Fruit fly (Drosophila melanogaster) whole organism, embryonic: ENCODE measurements around the gene Art4.

Experiments used
- Ada2b ChIP-seq: fragments of 200-800 bp; sonication (Bioruptor generic); IDR thresholded peaks from 2 replicates; pipeline ENCODE4 v1.3.6; 2022; ENCODE audit warnings: missing biosample characterization, missing genetic modification characterization
- CG10209 ChIP-seq: fragments of 200-800 bp; sonication (Bioruptor generic); optimal IDR thresholded peaks from 3 replicates; lab custom pipeline; 2017; ENCODE audit warnings: missing biosample characterization, mild to moderate bottlenecking, missing genetic modification characterization, missing genetic modification reagents
- CG11456 ChIP-seq: fragments of 200-800 bp; sonication (Bioruptor generic); IDR thresholded peaks from 3 replicates; pipeline ENCODE4 v1.3.6; 2022; ENCODE audit warnings: missing biosample characterization, missing genetic modification characterization
- CG12391 ChIP-seq: fragments of 200-800 bp; sonication (Bioruptor generic); optimal IDR thresholded peaks from 3 replicates; lab custom pipeline; 2018; ENCODE audit warnings: missing biosample characterization, mild to moderate bottlenecking, missing genetic modification characterization, moderate library complexity
- CG13424 ChIP-seq: fragments of 200-800 bp; sonication (Bioruptor generic); optimal IDR thresholded peaks from 2 replicates; lab custom pipeline; 2019; ENCODE audit warnings: missing biosample characterization, mild to moderate bottlenecking, missing genetic modification characterization, moderate library complexity
- CG14050 ChIP-seq: fragments of 200-800 bp; sonication (Bioruptor generic); IDR thresholded peaks from 3 replicates; pipeline ENCODE4 v1.3.6; 2022; ENCODE audit warnings: missing biosample characterization, missing genetic modification characterization
- CG18476 ChIP-seq: fragments of 200-800 bp; sonication (Bioruptor generic); optimal IDR thresholded peaks from 2 replicates; lab custom pipeline; 2016; ENCODE audit warnings: missing biosample characterization, mild to moderate bottlenecking, missing genetic modification characterization
- CG18599 ChIP-seq: fragments of 200-800 bp; sonication (Bioruptor generic); optimal IDR thresholded peaks from 3 replicates; lab custom pipeline; 2017; ENCODE audit warnings: missing biosample characterization, missing genetic modification characterization, mild to moderate bottlenecking, moderate library complexity, missing genetic modification reagents
- CG2678 ChIP-seq: fragments of 200-800 bp; sonication (Bioruptor generic); optimal IDR thresholded peaks from 3 replicates; lab custom pipeline; 2019; ENCODE audit warnings: missing biosample characterization, mild to moderate bottlenecking, missing genetic modification characterization, moderate library complexity
- CG30403 ChIP-seq: fragments of 200-800 bp; sonication (Bioruptor generic); optimal IDR thresholded peaks from 3 replicates; lab custom pipeline; 2016; ENCODE audit warnings: missing biosample characterization, missing genetic modification characterization
- CG31441 ChIP-seq: fragments of 200-800 bp; sonication (Bioruptor generic); IDR thresholded peaks from 2 replicates; pipeline ENCODE4 v1.3.6; 2022; ENCODE audit warnings: missing biosample characterization, missing genetic modification characterization
- CG3163 ChIP-seq: fragments of 200-800 bp; sonication (Bioruptor generic); optimal IDR thresholded peaks from 3 replicates; lab custom pipeline; 2016; ENCODE audit warnings: missing biosample characterization, missing genetic modification characterization
- CG4820 ChIP-seq: fragments of 200-800 bp; sonication (Bioruptor generic); optimal IDR thresholded peaks from 3 replicates; lab custom pipeline; 2016; ENCODE audit warnings: missing biosample characterization, missing genetic modification characterization
- CG6854 ChIP-seq: fragments of 200-800 bp; sonication (Bioruptor generic); optimal IDR thresholded peaks from 3 replicates; lab custom pipeline; 2017; ENCODE audit warnings: missing biosample characterization, mild to moderate bottlenecking, missing genetic modification characterization
- CG7839 ChIP-seq: fragments of 200-800 bp; sonication (Bioruptor generic); optimal IDR thresholded peaks from 3 replicates; lab custom pipeline; 2018; ENCODE audit warnings: missing biosample characterization, mild to moderate bottlenecking, missing genetic modification characterization, moderate library complexity
- CG9727 ChIP-seq: fragments of 200-800 bp; sonication (Bioruptor generic); optimal IDR thresholded peaks from 3 replicates; lab custom pipeline; 2017; ENCODE audit warnings: missing biosample characterization, mild to moderate bottlenecking, missing genetic modification characterization
- Chrac-16 ChIP-seq: fragments of 200-800 bp; sonication (Bioruptor generic); optimal IDR thresholded peaks from 3 replicates; lab custom pipeline; 2016; ENCODE audit warnings: missing biosample characterization, missing genetic modification characterization
- Dip3 ChIP-seq: fragments of 200-800 bp; sonication (Bioruptor generic); optimal IDR thresholded peaks from 3 replicates; lab custom pipeline; 2016; ENCODE audit warnings: missing biosample characterization, missing genetic modification characterization
- Fer1 ChIP-seq: fragments of 200-800 bp; sonication (Bioruptor generic); optimal IDR thresholded peaks from 2 replicates; lab custom pipeline; 2017; ENCODE audit warnings: missing biosample characterization, mild to moderate bottlenecking, missing genetic modification characterization
- HLH54F ChIP-seq: fragments of 200-800 bp; sonication (Bioruptor generic); optimal IDR thresholded peaks from 3 replicates; lab custom pipeline; 2016; ENCODE audit warnings: missing biosample characterization, missing genetic modification characterization
- Max ChIP-seq: fragments of 200-800 bp; sonication (Bioruptor generic); optimal IDR thresholded peaks from 2 replicates; lab custom pipeline; 2016; ENCODE audit warnings: missing biosample characterization, mild to moderate bottlenecking, missing genetic modification characterization
- Mrtf ChIP-seq: fragments of 200-800 bp; sonication (Bioruptor generic); IDR thresholded peaks from 3 replicates; pipeline ENCODE4 v1.3.6; 2022; ENCODE audit warnings: missing biosample characterization, missing genetic modification characterization
- Nf-YB ChIP-seq: fragments of 200-800 bp; sonication (Bioruptor generic); optimal IDR thresholded peaks from 3 replicates; lab custom pipeline; 2019; ENCODE audit warnings: missing biosample characterization, mild to moderate bottlenecking, missing genetic modification characterization, moderate library complexity
- Oli ChIP-seq: fragments of 200-800 bp; sonication (Bioruptor generic); optimal IDR thresholded peaks from 2 replicates; lab custom pipeline; 2018; ENCODE audit warnings: missing biosample characterization, mild to moderate bottlenecking, missing genetic modification characterization, moderate library complexity
- PHDP ChIP-seq: fragments of 200-800 bp; sonication (Bioruptor generic); optimal IDR thresholded peaks from 3 replicates; lab custom pipeline; 2018; ENCODE audit warnings: missing biosample characterization, mild to moderate bottlenecking, missing genetic modification characterization, moderate library complexity
- Side ChIP-seq: fragments of 200-800 bp; sonication (Bioruptor generic); optimal IDR thresholded peaks from 2 replicates; lab custom pipeline; 2016; ENCODE audit warnings: missing biosample characterization, missing genetic modification characterization
- Sox102F ChIP-seq: fragments of 200-800 bp; sonication (Bioruptor generic); optimal IDR thresholded peaks from 2 replicates; lab custom pipeline; 2018; ENCODE audit warnings: missing biosample characterization, mild to moderate bottlenecking, missing genetic modification characterization, moderate library complexity
- Xbp1 ChIP-seq: fragments of 200-800 bp; sonication (Bioruptor generic); optimal IDR thresholded peaks from 3 replicates; lab custom pipeline; 2016; ENCODE audit warnings: missing biosample characterization, mild to moderate bottlenecking, missing genetic modification characterization
- amos ChIP-seq: fragments of 200-800 bp; sonication (Bioruptor generic); IDR thresholded peaks from 2 replicates; pipeline ENCODE4 v1.3.6; 2022; ENCODE audit warnings: missing biosample characterization, missing genetic modification characterization; ENCODE audit not compliant: partially characterized antibody
- bsh ChIP-seq, 2 experiments: fragments of 200-800 bp; sonication (Bioruptor generic); optimal IDR thresholded peaks; 2 replicates each; lab custom pipeline; 2017 to 2018; ENCODE audit warnings: mild to moderate bottlenecking in 2 of 2, missing biosample characterization in 2 of 2, missing genetic modification characterization in 2 of 2, moderate library complexity in 1 of 2
- cad ChIP-seq: fragments of >200 bp; optimal IDR thresholded peaks from 2 replicates; lab custom pipeline; 2017; ENCODE audit warnings: missing biosample characterization, missing genetic modification characterization
- cwo ChIP-seq: fragments of 200-800 bp; sonication (Bioruptor generic); optimal IDR thresholded peaks from 3 replicates; lab custom pipeline; 2017; ENCODE audit warnings: missing biosample characterization, missing genetic modification characterization, mild to moderate bottlenecking, moderate library complexity, missing genetic modification reagents
- dpn ChIP-seq, 2 experiments: fragments of 200-800 bp; sonication (Bioruptor generic); optimal IDR thresholded peaks; 3 replicates each; lab custom pipeline; 2016; ENCODE audit warnings: missing biosample characterization in 2 of 2, missing genetic modification characterization in 2 of 2
- emc ChIP-seq: fragments of 200-800 bp; sonication (Bioruptor generic); optimal IDR thresholded peaks from 2 replicates; lab custom pipeline; 2016; ENCODE audit warnings: missing biosample characterization, missing genetic modification characterization
- ftz-f1 ChIP-seq: fragments of 200-800 bp; sonication (Bioruptor generic); optimal IDR thresholded peaks from 2 replicates; lab custom pipeline; 2016; ENCODE audit warnings: missing biosample characterization, missing genetic modification characterization
- gem ChIP-seq: fragments of 200-800 bp; sonication (Bioruptor generic); optimal IDR thresholded peaks from 2 replicates; lab custom pipeline; 2019; ENCODE audit warnings: missing biosample characterization, mild to moderate bottlenecking, missing genetic modification characterization, moderate library complexity
- hkb ChIP-seq, 2 experiments: fragments of 200-800 bp in 1 of 2; fragments of >200 bp in 1 of 2; sonication (Bioruptor generic) in 1 of 2; IDR thresholded peaks in 1 of 2; optimal IDR thresholded peaks in 1 of 2; 2 replicates each; pipeline versions ENCODE4 v1.3.6 to Lab custom; 2017 to 2022; ENCODE audit warnings: missing biosample characterization in 1 of 2, missing genetic modification characterization in 1 of 2
- ind ChIP-seq: fragments of 200-800 bp; sonication (Bioruptor generic); optimal IDR thresholded peaks from 3 replicates; lab custom pipeline; 2016; ENCODE audit warnings: missing biosample characterization, missing genetic modification characterization
- jumu ChIP-seq: fragments of 200-800 bp; sonication (Bioruptor generic); optimal IDR thresholded peaks from 3 replicates; lab custom pipeline; 2016; ENCODE audit warnings: missing biosample characterization, missing genetic modification characterization
- lab ChIP-seq: fragments of 200-800 bp; sonication (Bioruptor generic); optimal IDR thresholded peaks from 3 replicates; lab custom pipeline; 2017; ENCODE audit warnings: missing biosample characterization, missing genetic modification characterization, mild to moderate bottlenecking, moderate library complexity, missing genetic modification reagents
- nau ChIP-seq: fragments of 200-800 bp; sonication (Bioruptor generic); optimal IDR thresholded peaks from 3 replicates; lab custom pipeline; 2017; ENCODE audit warnings: missing biosample characterization, mild to moderate bottlenecking, missing genetic modification characterization, missing genetic modification reagents
- nom ChIP-seq: fragments of 200-800 bp; sonication (Bioruptor generic); optimal IDR thresholded peaks from 2 replicates; lab custom pipeline; 2017; ENCODE audit warnings: missing biosample characterization, missing genetic modification characterization, mild to moderate bottlenecking, moderate library complexity, missing genetic modification reagents
- pan ChIP-seq, 4 experiments: fragments of >200 bp in 3 of 4; fragments of 200-800 bp in 1 of 4; sonication (Bioruptor generic) in 1 of 4; optimal IDR thresholded peaks in 3 of 4; IDR thresholded peaks in 1 of 4; 2 replicates each; pipeline versions ENCODE4 v1.3.6 to Lab custom; 2017 to 2022; ENCODE audit warnings: missing biosample characterization in 2 of 4, missing genetic modification characterization in 2 of 4, mixed read lengths in 1 of 4
- phol ChIP-seq: fragments of 200-800 bp; sonication (Bioruptor generic); optimal IDR thresholded peaks from 3 replicates; lab custom pipeline; 2018; ENCODE audit warnings: missing biosample characterization, mild to moderate bottlenecking, missing genetic modification characterization, moderate library complexity
- repo ChIP-seq: fragments of 200-800 bp; sonication (Bioruptor generic); optimal IDR thresholded peaks from 2 replicates; lab custom pipeline; 2016; ENCODE audit warnings: missing biosample characterization, missing genetic modification characterization
- sug ChIP-seq: fragments of 200-800 bp; optimal IDR thresholded peaks from 2 replicates; lab custom pipeline; 2019; ENCODE audit warnings: missing biosample characterization, mild to moderate bottlenecking, missing genetic modification characterization, moderate library complexity
- vvl ChIP-seq: fragments of 200-800 bp; sonication (Bioruptor generic); IDR thresholded peaks from 2 replicates; pipeline ENCODE4 v1.3.6; 2022; ENCODE audit warnings: missing biosample characterization, missing genetic modification characterization
- zf30C ChIP-seq: fragments of 200-800 bp; sonication (Bioruptor generic); optimal IDR thresholded peaks from 3 replicates; lab custom pipeline; 2018; ENCODE audit warnings: missing biosample characterization, mild to moderate bottlenecking, missing genetic modification characterization

The Art4 gene

dm6 chr3R:9977494-9977893 is 8.4 kb downstream of the Art4 start:
- 0 out of 2 replicates have a peak, but pooled peaks have one; percentile 22 for TF ChIP-seq Ada2b (GFP tag; lab: Robert Waterston, UW)
- peak; percentile 41 for TF ChIP-seq Fer1 (GFP tag; lab: Kevin White, UChicago)
- TF ChIP-seq lab (GFP tag; lab: Kevin White, UChicago) = peak; percentile 39
- peak; percentile 27 for TF ChIP-seq PHDP (tag; lab: Kevin White, UChicago)
- peak; percentile 29 for TF ChIP-seq Oli
- TF ChIP-seq CG30403 (GFP tag; lab: Kevin White, UChicago) = peak; percentile 29
- no peak for TF ChIP-seq amos (GFP tag; lab: Robert Waterston, UW)
- peak; percentile 10 for TF ChIP-seq CG6854 (GFP tag; lab: Kevin White, UChicago)
- TF ChIP-seq zf30C (GFP tag; lab: Kevin White, UChicago) = peak; percentile 12
- TF ChIP-seq Max = peak; percentile 12
- TF ChIP-seq cad (GFP tag; lab: Kevin White, UChicago) = no peak
- TF ChIP-seq Sox102F (GFP tag; lab: Kevin White, UChicago) = peak; percentile 16
- no peak for TF ChIP-seq jumu (GFP tag; lab: Kevin White, UChicago)
- no peak for TF ChIP-seq Side
- no peak for TF ChIP-seq repo (GFP tag; lab: Kevin White, UChicago)
- no peak for TF ChIP-seq sug
- TF ChIP-seq CG7839 (tag; lab: Kevin White, UChicago) = peak; percentile 39
- TF ChIP-seq CG14050 (GFP tag; lab: Robert Waterston, UW) = peak; percentile 17; the same call in 1 of the 3 replicates
- TF ChIP-seq Chrac-16 (GFP tag; lab: Kevin White, UChicago) = peak; percentile 4
- peak; percentile 38 for TF ChIP-seq CG10209 (GFP tag; lab: Kevin White, UChicago)
- peak; percentile 46 for TF ChIP-seq Xbp1
- TF ChIP-seq ftz-f1 (GFP tag; lab: Kevin White, UChicago) = no peak
- no peak for TF ChIP-seq hkb (optimal IDR thresholded peaks at IDR 0.05; lab: Kevin White, UChicago)
- TF ChIP-seq hkb (GFP tag; IDR thresholded peaks at IDR 0.05; lab: Robert Waterston, UW) = no peak
- TF ChIP-seq ind (GFP tag; lab: Kevin White, UChicago) = peak; percentile 32
- TF ChIP-seq pan (optimal IDR thresholded peaks at IDR 0.05; lab: Kevin White, UChicago) = no peak
- peak in 1 of 2 experiments; percentile 26 for TF ChIP-seq pan (GFP tag; optimal IDR thresholded peaks at IDR 0.05 in 1 of 2, IDR thresholded peaks at IDR 0.05 in 1 of 2)
- TF ChIP-seq CG13424 (tag; lab: Kevin White, UChicago) = peak; percentile 12
- no peak for TF ChIP-seq CG4820 (GFP tag; lab: Kevin White, UChicago)
- TF ChIP-seq Dip3 (GFP tag; lab: Kevin White, UChicago) = no peak
- TF ChIP-seq CG12391 = peak; percentile 8
- TF ChIP-seq CG11456 = no peak
- peak; percentile 26 for TF ChIP-seq CG9727 (GFP tag; lab: Kevin White, UChicago)
- 0 out of 2 replicates have a peak, but pooled peaks have one; percentile 28 for TF ChIP-seq CG31441
- peak; percentile 46 for TF ChIP-seq CG2678
- peak; percentile 20; the same call in 1 of the 2 replicates for TF ChIP-seq vvl (GFP tag; lab: Robert Waterston, UW)
- no peak for TF ChIP-seq HLH54F
- no peak for TF ChIP-seq nom (GFP tag; lab: Kevin White, UChicago)
- no peak for TF ChIP-seq nau (GFP tag; lab: Kevin White, UChicago)
- TF ChIP-seq cwo = peak; percentile 27
- TF ChIP-seq Mrtf (GFP tag; lab: Robert Waterston, UW) = no peak
- peak in 1 of 2 experiments; percentile 24 for TF ChIP-seq bsh (GFP tag; optimal IDR thresholded peaks at IDR 0.05; lab: Kevin White, UChicago)
- no peak for TF ChIP-seq Nf-YB
- TF ChIP-seq emc (GFP tag; lab: Kevin White, UChicago) = no peak
- TF ChIP-seq dpn (GFP tag; optimal IDR thresholded peaks at IDR 0.05; lab: Kevin White, UChicago) = peak in 1 of 2 experiments; percentile 11
- TF ChIP-seq phol = peak; percentile 10
- TF ChIP-seq CG3163 (GFP tag; lab: Kevin White, UChicago) = no peak
- peak; percentile 48 for TF ChIP-seq CG18599 (GFP tag; lab: Kevin White, UChicago)
- TF ChIP-seq gem = peak; percentile 55
- no peak for TF ChIP-seq CG18476 (GFP tag; lab: Kevin White, UChicago)
